Worm (Caenorhabditis elegans) whole organism, L2 larva: ENCODE measurements around the gene ssq-1.

Experiments used
- ama-1 ChIP-seq: fragments of 150-350 bp; optimal IDR thresholded peaks from 2 replicates; lab custom pipeline; 2018; ENCODE audit warnings: inconsistent platforms
- fos-1 ChIP-seq: fragments of 150-350 bp; optimal IDR thresholded peaks from 2 replicates; lab custom pipeline; 2014; ENCODE audit warnings: missing biosample characterization, missing genetic modification characterization
- lin-39 ChIP-seq: fragments of 150-350 bp; optimal IDR thresholded peaks from 2 replicates; lab custom pipeline; 2014; ENCODE audit warnings: missing biosample characterization, missing genetic modification reagents, missing genetic modification characterization
- lsy-2 ChIP-seq, 2 experiments: fragments of 150-350 bp in 1 of 2; sonication (generic microtip) in 1 of 2; optimal IDR thresholded peaks; 2 replicates each; lab custom pipeline; 2014 to 2017; ENCODE audit warnings: missing biosample characterization in 2 of 2, missing genetic modification characterization in 2 of 2
- nhr-10 ChIP-seq: sonication (generic microtip); optimal IDR thresholded peaks from 2 replicates; lab custom pipeline; 2017; ENCODE audit warnings: missing biosample characterization, missing genetic modification characterization
- nhr-25 ChIP-seq: fragments of 150-350 bp; sonication (generic microtip); optimal IDR thresholded peaks from 3 replicates; lab custom pipeline; 2014; ENCODE audit warnings: missing biosample characterization, missing genetic modification characterization
- nhr-77 ChIP-seq: fragments of 150-350 bp; optimal IDR thresholded peaks from 2 replicates; lab custom pipeline; 2014; ENCODE audit warnings: missing biosample characterization, missing genetic modification characterization
- snpc-4 ChIP-seq: fragments of 150-350 bp; optimal IDR thresholded peaks from 2 replicates; lab custom pipeline; 2014; ENCODE audit warnings: missing biosample characterization, missing genetic modification characterization
- unc-39 ChIP-seq: fragments of 150-350 bp; optimal IDR thresholded peaks from 2 replicates; lab custom pipeline; 2014; ENCODE audit warnings: missing biosample characterization, missing genetic modification characterization
- unc-55 ChIP-seq: fragments of 150-350 bp; sonication (generic microtip); optimal IDR thresholded peaks from 3 replicates; lab custom pipeline; 2014; ENCODE audit warnings: missing biosample characterization, missing genetic modification reagents, missing genetic modification characterization
- unc-62 ChIP-seq: fragments of 150-350 bp; optimal IDR thresholded peaks from 2 replicates; lab custom pipeline; 2014; ENCODE audit warnings: missing biosample characterization, missing genetic modification reagents, missing genetic modification characterization
- ztf-11 ChIP-seq: sonication (generic microtip); optimal IDR thresholded peaks from 2 replicates; lab custom pipeline; 2017; ENCODE audit warnings: missing biosample characterization, missing genetic modification characterization

DNA sequence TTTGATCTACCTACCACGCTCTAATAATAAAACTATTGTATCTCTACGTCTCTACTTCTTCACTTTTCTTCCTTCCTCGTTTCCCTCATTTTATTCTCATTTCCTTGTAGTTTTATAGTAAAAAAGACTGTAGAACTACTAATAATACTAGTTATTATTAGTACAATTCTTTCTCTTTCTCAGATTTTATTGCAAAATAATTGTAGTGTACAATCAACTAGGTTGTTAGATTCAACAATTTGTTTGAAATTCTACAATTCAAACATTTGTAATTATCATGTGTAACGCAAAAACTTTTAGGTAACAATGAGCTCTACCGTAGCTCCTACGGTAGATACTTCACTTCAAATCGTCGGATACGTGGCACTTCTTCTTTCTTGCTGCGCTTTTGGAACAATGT is 3.4 kb downstream of the ssq-1 start, which contains the start of gene K07F5.12:
- TF ChIP-seq lsy-2 (tag; optimal IDR thresholded peaks at IDR 0.05; lab: Kevin White, UChicago) (no peak), ztf-11 (tag; lab: Kevin White, UChicago) (no peak), unc-39 (tag; lab: Kevin White, UChicago) (no peak), nhr-77 (tag; lab: Kevin White, UChicago) (no peak), ama-1 (lab: Kevin White, UChicago) (no peak), unc-55 (GFP tag; lab: Kevin White, UChicago) (no peak), lin-39 (tag; lab: Kevin White, UChicago) (no peak), nhr-10 (tag; lab: Kevin White, UChicago) (no peak), unc-62 (GFP tag; lab: Kevin White, UChicago) (no peak), snpc-4 (tag; lab: Kevin White, UChicago) (no peak), nhr-25 (tag; lab: Kevin White, UChicago) (no peak), fos-1 (tag; lab: Kevin White, UChicago) (no peak)
